Worm (Caenorhabditis elegans) whole organism, L1 larva: ENCODE results near the gene T05H10.8.

Experiments
- C16A3.4 ChIP-seq: fragments of 150-350 bp; optimal IDR thresholded peaks from 2 replicates; lab custom pipeline; 2014; ENCODE audit warnings: missing biosample characterization, missing genetic modification characterization
- aha-1 ChIP-seq: fragments of 150-350 bp; optimal IDR thresholded peaks from 2 replicates; lab custom pipeline; 2014; ENCODE audit warnings: missing biosample characterization, missing genetic modification characterization
- alr-1 ChIP-seq: fragments of 200-800 bp; sonication (Bioruptor generic); optimal IDR thresholded peaks from 2 replicates; lab custom pipeline; 2018; ENCODE audit warnings: borderline replicate concordance, mild to moderate bottlenecking, missing genetic modification characterization, missing compliant biosample characterization
- aly-2 ChIP-seq: fragments of 150-350 bp; optimal IDR thresholded peaks from 2 replicates; lab custom pipeline; 2014; ENCODE audit warnings: missing biosample characterization, missing genetic modification characterization
- blmp-1 ChIP-seq: fragments of 150-350 bp; optimal IDR thresholded peaks from 2 replicates; lab custom pipeline; 2014; ENCODE audit warnings: missing biosample characterization, missing genetic modification characterization
- ceh-63 ChIP-seq: fragments of 200-800 bp; sonication (Bioruptor generic); optimal IDR thresholded peaks from 2 replicates; lab custom pipeline; 2018; ENCODE audit warnings: mild to moderate bottlenecking, missing genetic modification characterization, missing compliant biosample characterization
- ceh-8 ChIP-seq: fragments of 200-800 bp; sonication (Bioruptor generic); optimal IDR thresholded peaks from 2 replicates; lab custom pipeline; 2018; ENCODE audit warnings: mild to moderate bottlenecking, missing genetic modification characterization, moderate library complexity, missing compliant biosample characterization
- ceh-82 ChIP-seq, 3 experiments: fragments of 150-350 bp in 1 of 3; sonication (generic microtip) in 2 of 3; optimal IDR thresholded peaks; 2 replicates each; lab custom pipeline; 2014 to 2017; ENCODE audit warnings: missing biosample characterization in 3 of 3, missing genetic modification characterization in 3 of 3
- ceh-90 ChIP-seq: sonication (generic microtip); optimal IDR thresholded peaks from 2 replicates; lab custom pipeline; 2016; ENCODE audit warnings: missing genetic modification characterization, missing compliant biosample characterization
- dpl-1 ChIP-seq, 3 experiments: fragments of 150-350 bp in 2 of 3; sonication (generic microtip) in 1 of 3; optimal IDR thresholded peaks; 2 replicates each; lab custom pipeline; 2014 to 2017; ENCODE audit warnings: missing biosample characterization in 3 of 3, missing genetic modification characterization in 3 of 3, missing genetic modification reagents in 3 of 3
- dsc-1 ChIP-seq: sonication (generic microtip); optimal IDR thresholded peaks from 2 replicates; lab custom pipeline; 2016; ENCODE audit warnings: mild to moderate bottlenecking, missing genetic modification characterization, missing compliant biosample characterization
- efl-1 ChIP-seq, 4 experiments: fragments of 150-350 bp; optimal IDR thresholded peaks in 3 of 4; peaks in 1 of 4; 1 replicate in 1 of 4; 2 replicates in 3 of 4; lab custom pipeline; 2014; ENCODE audit warnings: missing biosample characterization in 2 of 4, missing genetic modification characterization in 2 of 4, missing genetic modification reagents in 2 of 4
- egl-13 ChIP-seq: sonication (generic microtip); optimal IDR thresholded peaks from 2 replicates; lab custom pipeline; 2016; ENCODE audit warnings: missing genotype, missing genetic modification reagents, missing genetic modification characterization, missing compliant biosample characterization
- ets-5 ChIP-seq: fragments of 200-800 bp; sonication (Bioruptor generic); IDR thresholded peaks from 2 replicates; pipeline ENCODE4 v1.3.6; 2022; ENCODE audit warnings: missing genetic modification characterization, missing compliant biosample characterization
- fkh-4 ChIP-seq: sonication (generic microtip); optimal IDR thresholded peaks from 2 replicates; lab custom pipeline; 2016; ENCODE audit warnings: missing compliant biosample characterization, missing genetic modification characterization, borderline replicate concordance
- hlh-4 ChIP-seq: sonication (generic microtip); optimal IDR thresholded peaks from 2 replicates; lab custom pipeline; 2016; ENCODE audit warnings: mild to moderate bottlenecking, missing genetic modification characterization, missing compliant biosample characterization
- hpl-2 ChIP-seq: fragments of 150-350 bp; optimal IDR thresholded peaks from 2 replicates; lab custom pipeline; 2014; ENCODE audit warnings: missing biosample characterization, missing genetic modification reagents, missing genetic modification characterization
- irx-1 ChIP-seq: sonication (generic microtip); optimal IDR thresholded peaks from 2 replicates; lab custom pipeline; 2016; ENCODE audit warnings: missing genetic modification characterization, missing compliant biosample characterization
- isw-1 ChIP-seq: fragments of 200-800 bp; sonication (Bioruptor generic); IDR thresholded peaks from 2 replicates; pipeline ENCODE4 v1.3.6; 2022; ENCODE audit warnings: missing genetic modification characterization, missing compliant biosample characterization
- jun-1 ChIP-seq: fragments of 150-350 bp; optimal IDR thresholded peaks from 2 replicates; lab custom pipeline; 2014; ENCODE audit warnings: missing biosample characterization, missing genetic modification reagents, missing genetic modification characterization
- lin-13 ChIP-seq: fragments of 150-350 bp; optimal IDR thresholded peaks from 2 replicates; lab custom pipeline; 2014; ENCODE audit warnings: missing biosample characterization, missing genetic modification reagents, missing genetic modification characterization
- lin-14 ChIP-seq: fragments of 200-800 bp; sonication (Bioruptor generic); optimal IDR thresholded peaks from 2 replicates; lab custom pipeline; 2018; ENCODE audit warnings: mild to moderate bottlenecking, missing genetic modification characterization, moderate library complexity, missing compliant biosample characterization
- lin-15B ChIP-seq: fragments of 150-350 bp; sonication (generic microtip); optimal IDR thresholded peaks from 3 replicates; lab custom pipeline; 2014; ENCODE audit warnings: missing biosample characterization, missing genetic modification characterization
- lin-35 ChIP-seq, 2 experiments: fragments of 150-350 bp; optimal IDR thresholded peaks; 2 replicates each; lab custom pipeline; 2014; ENCODE audit warnings: missing biosample characterization in 2 of 2, missing genetic modification characterization in 2 of 2, missing genetic modification reagents in 2 of 2
- lir-3 ChIP-seq: sonication (generic microtip); optimal IDR thresholded peaks from 2 replicates; lab custom pipeline; 2016; ENCODE audit warnings: mild to moderate bottlenecking, missing genetic modification characterization, moderate library complexity, missing compliant biosample characterization; ENCODE audit not compliant: poor library complexity
- lsy-2 ChIP-seq, 2 experiments: fragments of 150-350 bp; optimal IDR thresholded peaks; 2 replicates each; lab custom pipeline; 2014; ENCODE audit warnings: missing biosample characterization in 2 of 2, missing genetic modification characterization in 2 of 2
- mef-2 ChIP-seq: fragments of 150-350 bp; optimal IDR thresholded peaks from 2 replicates; lab custom pipeline; 2014; ENCODE audit warnings: missing biosample characterization, missing genetic modification characterization
- nhr-12 ChIP-seq: sonication (generic microtip); optimal IDR thresholded peaks from 2 replicates; lab custom pipeline; 2017; ENCODE audit warnings: missing biosample characterization, missing genetic modification characterization
- nhr-19 ChIP-seq: fragments of 200-800 bp; sonication (Bioruptor generic); conservative IDR thresholded peaks from 2 replicates; pipeline ENCODE4 v1.3.6; 2022; ENCODE audit warnings: missing genetic modification characterization, missing compliant biosample characterization
- nhr-20 ChIP-seq: sonication (generic microtip); optimal IDR thresholded peaks from 2 replicates; lab custom pipeline; 2016; ENCODE audit warnings: mild to moderate bottlenecking, missing genetic modification characterization, missing compliant biosample characterization
- nhr-47 ChIP-seq: sonication (generic microtip); optimal IDR thresholded peaks from 2 replicates; lab custom pipeline; 2016; ENCODE audit warnings: mild to moderate bottlenecking, missing genetic modification characterization, moderate library complexity, missing compliant biosample characterization
- nhr-71 ChIP-seq: sonication (generic microtip); optimal IDR thresholded peaks from 2 replicates; lab custom pipeline; 2016; ENCODE audit warnings: mild to moderate bottlenecking, missing genetic modification characterization, moderate library complexity, missing compliant biosample characterization
- nhr-84 ChIP-seq: sonication (generic microtip); optimal IDR thresholded peaks from 2 replicates; lab custom pipeline; 2017; ENCODE audit warnings: missing biosample characterization, missing genetic modification characterization
- nhr-85 ChIP-seq: sonication (generic microtip); peaks from one replicate; lab custom pipeline; 2016; ENCODE audit warnings: missing genetic modification characterization, inconsistent platforms, missing compliant biosample characterization
- pag-3 ChIP-seq: sonication (generic microtip); optimal IDR thresholded peaks from 2 replicates; lab custom pipeline; 2017; ENCODE audit warnings: missing genetic modification characterization, mild to moderate bottlenecking, missing compliant biosample characterization, antibody characterized with exemption, borderline replicate concordance; ENCODE audit not compliant: insufficient read depth
- pqm-1 ChIP-seq: sonication (generic microtip); optimal IDR thresholded peaks from 3 replicates; lab custom pipeline; 2017; ENCODE audit warnings: missing biosample characterization, missing genetic modification characterization
- rnt-1 ChIP-seq: sonication (generic microtip); optimal IDR thresholded peaks from 2 replicates; lab custom pipeline; 2016; ENCODE audit warnings: mild to moderate bottlenecking, missing genetic modification characterization, moderate library complexity, missing compliant biosample characterization
- skn-1 ChIP-seq: fragments of 150-350 bp; optimal IDR thresholded peaks from 2 replicates; lab custom pipeline; 2014; ENCODE audit warnings: missing biosample characterization, missing genetic modification characterization
- snu-23 ChIP-seq: sonication (generic microtip); optimal IDR thresholded peaks from 2 replicates; lab custom pipeline; 2016; ENCODE audit warnings: missing genetic modification characterization, missing compliant biosample characterization
- swsn-7 ChIP-seq: sonication (generic microtip); optimal IDR thresholded peaks from 2 replicates; lab custom pipeline; 2016; ENCODE audit warnings: missing genetic modification characterization, missing compliant biosample characterization
- tbx-2 ChIP-seq: sonication (generic microtip); optimal IDR thresholded peaks from 2 replicates; lab custom pipeline; 2016; ENCODE audit warnings: missing genetic modification characterization, missing compliant biosample characterization
- tlp-1 ChIP-seq: fragments of 150-350 bp; optimal IDR thresholded peaks from 2 replicates; lab custom pipeline; 2014; ENCODE audit warnings: missing biosample characterization, missing genetic modification characterization
- unc-30 ChIP-seq: sonication (generic microtip); optimal IDR thresholded peaks from 2 replicates; lab custom pipeline; 2017; ENCODE audit warnings: missing biosample characterization, missing genetic modification characterization
- xbp-1 ChIP-seq: sonication (generic microtip); optimal IDR thresholded peaks from 2 replicates; lab custom pipeline; 2016; ENCODE audit warnings: missing genetic modification characterization, missing compliant biosample characterization
- zag-1 ChIP-seq: fragments of 150-350 bp; optimal IDR thresholded peaks from 2 replicates; lab custom pipeline; 2014; ENCODE audit warnings: missing biosample characterization, missing genetic modification characterization
- zip-4 ChIP-seq: fragments of 200-800 bp; sonication (Bioruptor generic); optimal IDR thresholded peaks from 2 replicates; lab custom pipeline; 2018; ENCODE audit warnings: mild to moderate bottlenecking, missing genetic modification characterization, moderate library complexity, missing compliant biosample characterization
- ztf-4 ChIP-seq: fragments of 150-350 bp; optimal IDR thresholded peaks from 2 replicates; lab custom pipeline; 2014; ENCODE audit warnings: missing biosample characterization, missing genetic modification characterization

The T05H10.8 gene

DNA sequence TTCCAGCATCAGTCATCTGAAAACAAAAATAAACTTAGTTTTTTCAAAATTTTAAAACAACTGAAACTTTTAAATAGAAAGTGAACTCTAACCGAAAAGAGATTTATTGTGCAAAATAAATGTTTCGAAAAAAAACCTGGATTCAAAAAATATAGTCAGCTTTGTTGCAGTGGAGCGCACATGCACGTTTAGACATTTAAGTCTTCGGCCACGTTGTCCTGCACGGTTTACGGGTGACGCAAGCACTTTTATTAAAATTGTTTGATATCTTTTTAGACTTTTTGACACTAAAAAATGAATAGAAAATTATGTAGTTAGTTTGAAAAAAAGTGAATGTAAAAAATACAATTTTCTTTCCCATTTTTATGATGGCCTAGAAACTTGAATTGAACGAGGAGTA, 19.5 kb upstream of the T05H10.8 start, which contains the start of the genes ubh-4 and algn-6 (continued):
- TF ChIP-seq lir-3 (tag; lab: Kevin White, UChicago) (peak; percentile 80), isw-1 (peak; percentile 34), aha-1 (no peak), pag-3 (tag; lab: Kevin White, UChicago) (no peak), dpl-1 (GFP tag; optimal IDR thresholded peaks at IDR 0.05; lab: Kevin White, UChicago) (peak; percentile 57 to 74 (median 63)), C16A3.4 (tag; lab: Kevin White, UChicago) (peak; percentile 82), nhr-71 (peak; percentile 72), nhr-84 (tag; lab: Kevin White, UChicago) (no peak), lin-15B (tag; lab: Kevin White, UChicago) (peak; percentile 83), alr-1 (no peak), nhr-85 (tag; lab: Kevin White, UChicago) (peak; percentile 75), unc-30 (tag; lab: Kevin White, UChicago) (no peak), tbx-2 (peak; percentile 53), ets-5 (GFP tag; lab: Robert Waterston, UW) (no peak), jun-1 (tag; lab: Kevin White, UChicago) (no peak), dsc-1 (tag; lab: Kevin White, UChicago) (peak; percentile 28), zag-1 (tag; lab: Kevin White, UChicago) (no peak), nhr-19 (peak; percentile 50), ceh-8 (GFP tag; lab: Kevin White, UChicago) (no peak)

- peak; percentile 21 to 38 for TF ChIP-seq efl-1 (optimal IDR thresholded peaks at IDR 0.05; lab: Kevin White, UChicago)
- peak; percentile 47 to 68 for TF ChIP-seq efl-1 (GFP tag; optimal IDR thresholded peaks at IDR 0.05 in 1 of 2; lab: Kevin White, UChicago)
- TF ChIP-seq fkh-4 (tag; lab: Kevin White, UChicago): no peak
- TF ChIP-seq mef-2: no peak
- TF ChIP-seq hpl-2: no peak
- TF ChIP-seq irx-1 (tag; lab: Kevin White, UChicago): no peak
- no peak for TF ChIP-seq hlh-4
- TF ChIP-seq lir-3 (tag; lab: Kevin White, UChicago): peak; percentile 42
- no peak for TF ChIP-seq ztf-4 (tag; lab: Kevin White, UChicago)
- TF ChIP-seq egl-13: no peak
- peak; percentile 72 for TF ChIP-seq lin-15B (tag; lab: Kevin White, UChicago)
- peak; percentile 48 for TF ChIP-seq blmp-1 (tag; lab: Kevin White, UChicago)
- peak; percentile 13 for TF ChIP-seq rnt-1 (tag; lab: Kevin White, UChicago)
- TF ChIP-seq nhr-71: peak; percentile 36
- TF ChIP-seq jun-1 (tag; lab: Kevin White, UChicago): no peak
- no peak for TF ChIP-seq nhr-12 (tag; lab: Kevin White, UChicago)
- no peak for TF ChIP-seq tlp-1 (tag; lab: Kevin White, UChicago)
- no peak for TF ChIP-seq zag-1 (tag; lab: Kevin White, UChicago)
- peak; percentile 30 for TF ChIP-seq lin-14 (GFP tag; lab: Kevin White, UChicago)
- no peak for TF ChIP-seq pqm-1 (tag; lab: Kevin White, UChicago)
- peak; percentile 48 for TF ChIP-seq swsn-7
- TF ChIP-seq zip-4 (GFP tag; lab: Kevin White, UChicago): no peak
- no peak for TF ChIP-seq ceh-63 (GFP tag; lab: Kevin White, UChicago)
- no peak for TF ChIP-seq ceh-90 (tag; lab: Kevin White, UChicago)
- TF ChIP-seq C16A3.4 (tag; lab: Kevin White, UChicago): peak; percentile 18
- TF ChIP-seq nhr-20 (tag; lab: Kevin White, UChicago): peak; percentile 32
- peak; percentile 0 for TF ChIP-seq lin-13 (GFP tag; lab: Kevin White, UChicago)
- peak in 1 of 3 experiments; percentile 16 for TF ChIP-seq ceh-82 (tag; optimal IDR thresholded peaks at IDR 0.05; lab: Kevin White, UChicago)
- TF ChIP-seq snu-23 (GFP tag; lab: Kevin White, UChicago): peak; percentile 43
- TF ChIP-seq lin-35 (GFP tag; optimal IDR thresholded peaks at IDR 0.05; lab: Kevin White, UChicago): peak; percentile 30 to 60
- peak; percentile 65 to 74 for TF ChIP-seq lsy-2 (tag; optimal IDR thresholded peaks at IDR 0.05; lab: Kevin White, UChicago)
- no peak for TF ChIP-seq aly-2 (tag; lab: Kevin White, UChicago)
- TF ChIP-seq nhr-47: peak; percentile 27
- peak; percentile 21 for TF ChIP-seq skn-1 (tag; lab: Kevin White, UChicago)
- peak in 2 of 3 experiments; percentile 12 to 42 for TF ChIP-seq dpl-1 (GFP tag; optimal IDR thresholded peaks at IDR 0.05; lab: Kevin White, UChicago)
- TF ChIP-seq nhr-85 (tag; lab: Kevin White, UChicago): peak; percentile 54
- TF ChIP-seq xbp-1 (tag; lab: Kevin White, UChicago): peak; percentile 23
Measured at ce11 chrII:8041642-8042041, 17.2 kb upstream of the T05H10.8 start.
